Worm (Caenorhabditis elegans) whole organism, late embryonic: ENCODE results near the gene F13D12.3.

Experiments used
- K02D7.2 ChIP-seq: sonication (generic microtip); optimal IDR thresholded peaks from 2 replicates; lab custom pipeline; 2017; ENCODE audit warnings: mild to moderate bottlenecking, missing genetic modification characterization, missing compliant biosample characterization
- dmd-4 ChIP-seq: sonication (generic microtip); optimal IDR thresholded peaks from 2 replicates; lab custom pipeline; 2016; ENCODE audit warnings: borderline replicate concordance, missing genetic modification characterization, missing compliant biosample characterization
- elt-2 ChIP-seq: sonication (generic microtip); optimal IDR thresholded peaks from 2 replicates; lab custom pipeline; 2016; ENCODE audit warnings: missing genetic modification reagents, missing genetic modification characterization, missing compliant biosample characterization
- nhr-11 ChIP-seq: fragments of 150-350 bp; optimal IDR thresholded peaks from 2 replicates; lab custom pipeline; 2014; ENCODE audit warnings: missing biosample characterization, missing genetic modification characterization
- pqm-1 ChIP-seq: sonication (generic microtip); optimal IDR thresholded peaks from 2 replicates; lab custom pipeline; 2016; ENCODE audit warnings: missing genetic modification characterization, missing compliant biosample characterization

DNA sequence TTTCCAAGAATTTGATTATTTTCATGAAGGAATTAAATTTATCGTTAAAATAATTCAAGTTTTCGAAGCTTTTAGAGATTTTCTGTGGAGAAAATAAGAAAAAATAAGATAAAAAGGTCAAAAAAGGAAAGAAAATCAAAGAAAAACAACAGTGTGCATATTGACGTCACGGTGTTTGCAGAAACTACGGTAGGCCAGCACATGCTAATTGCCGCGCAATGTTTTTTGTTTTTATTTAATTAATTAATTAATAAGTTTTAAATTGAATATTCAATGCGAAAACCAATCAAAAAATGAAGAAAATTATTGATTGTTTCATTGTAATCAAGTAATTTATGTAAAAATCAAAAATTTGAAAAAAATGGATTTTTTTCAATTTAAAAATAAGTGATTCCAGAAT is 27.7 kb downstream of the F13D12.3 start:
- TF ChIP-seq pqm-1 (tag; lab: Kevin White, UChicago) = no peak
- TF ChIP-seq dmd-4 (tag; lab: Kevin White, UChicago) = no peak
- no peak for TF ChIP-seq elt-2 (tag; lab: Kevin White, UChicago)
- no peak for TF ChIP-seq nhr-11 (tag; lab: Kevin White, UChicago)
- TF ChIP-seq K02D7.2 = no peak
